Worm (Caenorhabditis elegans): ENCODE data around the gene C45B11.5.

The C45B11.5 gene

DNA sequence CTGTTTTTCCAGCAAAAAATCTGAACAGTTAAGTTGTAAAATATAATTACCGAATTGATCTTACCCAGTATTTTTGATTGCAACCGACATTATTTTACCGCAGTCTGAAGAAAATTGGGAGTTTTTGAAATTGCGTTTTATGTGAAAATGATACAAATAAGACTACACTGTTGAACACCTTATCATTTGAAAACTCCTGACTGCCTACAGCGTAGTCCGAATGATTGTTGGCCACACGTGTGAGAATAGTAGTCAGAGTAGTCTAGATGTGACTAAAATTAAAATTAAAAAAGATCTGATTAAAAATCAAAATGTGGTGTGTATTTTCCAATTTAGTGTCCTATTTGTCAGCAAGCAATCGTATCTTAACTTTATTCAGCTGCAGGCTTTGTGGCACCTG is 5.1 kb downstream of the C45B11.5 start, which contains the start of gene dhs-18:
dhs-18 (minus strand) TSS at position 104 of the 400 bp plus-strand sequence.
- TF ChIP-seq hnd-1 (tag; optimal IDR thresholded peaks at IDR 0.05), result no peak
- TF ChIP-seq aly-1 (tag; optimal IDR thresholded peaks at IDR 0.05), result no peak
- TF ChIP-seq flt-1 (GFP tag; IDR thresholded peaks at IDR 0.05), result no peak
- no peak for TF ChIP-seq ceh-13 (GFP tag; optimal IDR thresholded peaks at IDR 0.05)
- no peak for TF ChIP-seq scrt-1 (GFP tag; IDR thresholded peaks at IDR 0.05)
- TF ChIP-seq B0310.2 (tag; optimal IDR thresholded peaks at IDR 0.05), result no peak
- TF ChIP-seq hmg-4 (GFP tag; optimal IDR thresholded peaks at IDR 0.05), result no peak
- TF ChIP-seq tra-4 (tag; optimal IDR thresholded peaks at IDR 0.05), result no peak
- TF ChIP-seq tbx-11 (GFP tag; IDR thresholded peaks at IDR 0.05), result no peak
- no peak for TF ChIP-seq ceh-36 (tag; optimal IDR thresholded peaks at IDR 0.05)
- no peak for TF ChIP-seq F13C5.2 (tag; optimal IDR thresholded peaks at IDR 0.05)
- TF ChIP-seq ets-7 (tag; optimal IDR thresholded peaks at IDR 0.05), result no peak
- TF ChIP-seq ama-1 (optimal IDR thresholded peaks at IDR 0.05), result no peak
- TF ChIP-seq pes-1 (GFP tag; IDR thresholded peaks at IDR 0.05), result no peak
- no peak for TF ChIP-seq tbx-37 (GFP tag; conservative IDR thresholded peaks at IDR 0.05)
- TF ChIP-seq hmbx-1 (tag; optimal IDR thresholded peaks at IDR 0.05), result no peak
- TF ChIP-seq sea-1 (GFP tag; conservative IDR thresholded peaks at IDR 0.05), result no peak

DNA sequence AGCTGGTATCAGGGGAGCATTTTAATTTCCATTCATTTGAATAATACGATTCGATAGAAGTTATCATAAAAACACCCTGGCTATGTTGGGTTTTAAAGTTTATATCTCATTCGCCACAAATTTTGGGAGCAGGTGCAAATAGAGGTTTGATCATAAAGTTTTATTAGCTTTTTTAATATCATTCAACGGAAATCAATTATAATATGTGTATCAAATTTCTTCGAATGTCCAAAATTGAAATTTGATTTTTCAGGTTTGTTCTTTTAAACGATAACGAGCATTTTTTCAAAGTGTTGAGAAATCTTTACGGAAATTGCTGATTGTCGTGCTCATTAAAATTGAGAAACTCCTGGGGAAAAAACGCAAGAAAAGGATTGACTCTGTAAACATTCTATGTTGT is 7.1 kb downstream of the C45B11.5 start, which contains the start of gene srh-74:
srh-74 (minus strand) TSS at position 101 of the 400 bp plus-strand sequence.
- TF ChIP-seq B0310.2 (tag; optimal IDR thresholded peaks at IDR 0.05) (no peak), aly-1 (tag; optimal IDR thresholded peaks at IDR 0.05) (no peak), tra-4 (tag; optimal IDR thresholded peaks at IDR 0.05) (no peak), ama-1 (optimal IDR thresholded peaks at IDR 0.05) (no peak), ceh-13 (GFP tag; optimal IDR thresholded peaks at IDR 0.05) (no peak), pes-1 (GFP tag; IDR thresholded peaks at IDR 0.05) (no peak)

DNA sequence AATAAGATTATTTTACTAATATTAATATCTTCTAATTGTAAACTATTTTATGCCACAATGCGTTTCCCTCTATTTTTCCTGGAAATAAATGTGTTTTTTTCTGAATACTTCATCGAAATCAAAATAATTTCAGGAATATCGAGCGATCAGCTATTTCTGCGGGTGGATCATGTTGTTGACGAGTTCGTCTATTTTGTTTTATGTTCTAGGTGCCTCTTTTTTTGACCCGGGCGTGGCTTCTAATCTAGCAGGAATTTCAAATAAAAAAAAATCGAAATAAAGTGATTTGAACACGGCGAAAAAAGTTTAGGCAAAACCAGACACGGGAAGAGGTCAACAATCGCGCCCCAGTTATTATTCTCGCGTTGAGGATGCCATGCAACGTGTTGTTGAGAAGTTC is 10.3 kb downstream of the C45B11.5 start, which contains the start of gene T04C12.33:
T04C12.33 (plus strand) TSS at position 301 of the 400 bp plus-strand sequence.
- TF ChIP-seq ceh-13 (GFP tag; optimal IDR thresholded peaks at IDR 0.05), result no peak
- no peak for TF ChIP-seq tbx-11 (GFP tag; IDR thresholded peaks at IDR 0.05)

DNA sequence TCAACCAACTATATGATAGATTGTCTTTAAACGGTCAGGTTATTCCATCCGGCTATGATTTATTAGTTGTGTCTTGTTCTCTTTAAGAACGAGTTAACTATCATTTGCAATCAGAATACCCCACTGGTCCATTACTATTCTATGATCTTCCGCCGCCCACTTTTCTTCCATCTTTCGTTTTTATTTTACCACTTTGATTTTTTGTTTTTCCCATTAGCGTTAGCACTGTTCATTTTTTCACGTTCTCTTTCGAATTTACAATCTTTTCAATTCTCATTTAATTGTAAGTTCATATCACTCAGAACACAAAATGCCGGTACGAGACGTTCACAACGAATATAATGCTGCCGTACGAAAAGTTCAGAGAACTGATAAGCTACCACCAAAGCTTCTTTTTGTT is 12.2 kb downstream of the C45B11.5 start, which contains the start of gene T04C12.7:
T04C12.7 (plus strand) TSS at position 301 of the 400 bp plus-strand sequence.
- no peak for TF ChIP-seq F13C5.2 (tag; optimal IDR thresholded peaks at IDR 0.05)
- no peak for TF ChIP-seq hnd-1 (tag; optimal IDR thresholded peaks at IDR 0.05)
- no peak for TF ChIP-seq scrt-1 (GFP tag; IDR thresholded peaks at IDR 0.05)
- TF ChIP-seq B0310.2 (tag; optimal IDR thresholded peaks at IDR 0.05), result no peak
- no peak for TF ChIP-seq pes-1 (GFP tag; IDR thresholded peaks at IDR 0.05)
- no peak for TF ChIP-seq ceh-13 (GFP tag; optimal IDR thresholded peaks at IDR 0.05)
- no peak for TF ChIP-seq tbx-37 (GFP tag; conservative IDR thresholded peaks at IDR 0.05)
- no peak for TF ChIP-seq ets-7 (tag; optimal IDR thresholded peaks at IDR 0.05)
- TF ChIP-seq flt-1 (GFP tag; IDR thresholded peaks at IDR 0.05), result no peak
- TF ChIP-seq tra-4 (tag; optimal IDR thresholded peaks at IDR 0.05), result no peak
- no peak for TF ChIP-seq aly-1 (tag; optimal IDR thresholded peaks at IDR 0.05)

- TF ChIP-seq tbx-37 (GFP tag; conservative IDR thresholded peaks at IDR 0.05) (no peak), scrt-1 (GFP tag; IDR thresholded peaks at IDR 0.05) (no peak), hmbx-1 (tag; optimal IDR thresholded peaks at IDR 0.05) (no peak), ama-1 (optimal IDR thresholded peaks at IDR 0.05) (no peak)
Measured at ce11 chrV:11056484-11056883, 14.9 kb downstream of the C45B11.5 start.

ce11 chrV:11057043-11057442 is 15.4 kb downstream of the C45B11.5 start, which contains the start of gene srh-75:
srh-75 (minus strand) TSS chrV:11057143.
- TF ChIP-seq flt-1 (GFP tag; IDR thresholded peaks at IDR 0.05) (no peak), hnd-1 (tag; optimal IDR thresholded peaks at IDR 0.05) (no peak), hmg-4 (GFP tag; optimal IDR thresholded peaks at IDR 0.05) (no peak), hmbx-1 (tag; optimal IDR thresholded peaks at IDR 0.05) (no peak), aly-1 (tag; optimal IDR thresholded peaks at IDR 0.05) (no peak)

DNA sequence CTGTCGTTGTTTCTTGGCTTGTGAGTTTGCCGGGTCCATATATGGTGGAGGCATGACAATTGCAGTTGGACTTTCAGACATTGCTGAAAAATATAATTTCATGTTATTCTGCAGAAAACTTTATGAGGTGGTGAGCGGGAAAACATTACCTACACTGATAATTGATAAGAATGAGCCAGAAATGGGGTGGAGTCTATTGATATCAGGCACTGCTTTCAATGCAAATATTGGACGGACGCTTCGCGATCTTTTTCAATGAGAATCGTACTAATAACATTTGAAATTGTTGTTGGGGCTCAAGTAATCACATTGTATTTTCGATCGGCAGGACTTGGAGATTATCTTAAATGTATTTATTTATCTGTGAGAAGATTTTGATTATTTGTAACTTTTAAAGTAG is 17.6 kb downstream of the C45B11.5 start, which contains the start of gene T04C12.1:
T04C12.1 (minus strand) TSS at position 90 of the 400 bp plus-strand sequence.
- no peak for TF ChIP-seq hmbx-1 (tag; optimal IDR thresholded peaks at IDR 0.05)
- no peak for TF ChIP-seq ama-1 (optimal IDR thresholded peaks at IDR 0.05)
- no peak for TF ChIP-seq F13C5.2 (tag; optimal IDR thresholded peaks at IDR 0.05)
- no peak for TF ChIP-seq B0310.2 (tag; optimal IDR thresholded peaks at IDR 0.05)
- TF ChIP-seq flt-1 (GFP tag; IDR thresholded peaks at IDR 0.05), result no peak
- TF ChIP-seq pes-1 (GFP tag; IDR thresholded peaks at IDR 0.05), result no peak
- no peak for TF ChIP-seq ceh-13 (GFP tag; optimal IDR thresholded peaks at IDR 0.05)
- TF ChIP-seq sea-1 (GFP tag; conservative IDR thresholded peaks at IDR 0.05), result no peak
- no peak for TF ChIP-seq hnd-1 (tag; optimal IDR thresholded peaks at IDR 0.05)
- TF ChIP-seq ets-7 (tag; optimal IDR thresholded peaks at IDR 0.05), result no peak

DNA sequence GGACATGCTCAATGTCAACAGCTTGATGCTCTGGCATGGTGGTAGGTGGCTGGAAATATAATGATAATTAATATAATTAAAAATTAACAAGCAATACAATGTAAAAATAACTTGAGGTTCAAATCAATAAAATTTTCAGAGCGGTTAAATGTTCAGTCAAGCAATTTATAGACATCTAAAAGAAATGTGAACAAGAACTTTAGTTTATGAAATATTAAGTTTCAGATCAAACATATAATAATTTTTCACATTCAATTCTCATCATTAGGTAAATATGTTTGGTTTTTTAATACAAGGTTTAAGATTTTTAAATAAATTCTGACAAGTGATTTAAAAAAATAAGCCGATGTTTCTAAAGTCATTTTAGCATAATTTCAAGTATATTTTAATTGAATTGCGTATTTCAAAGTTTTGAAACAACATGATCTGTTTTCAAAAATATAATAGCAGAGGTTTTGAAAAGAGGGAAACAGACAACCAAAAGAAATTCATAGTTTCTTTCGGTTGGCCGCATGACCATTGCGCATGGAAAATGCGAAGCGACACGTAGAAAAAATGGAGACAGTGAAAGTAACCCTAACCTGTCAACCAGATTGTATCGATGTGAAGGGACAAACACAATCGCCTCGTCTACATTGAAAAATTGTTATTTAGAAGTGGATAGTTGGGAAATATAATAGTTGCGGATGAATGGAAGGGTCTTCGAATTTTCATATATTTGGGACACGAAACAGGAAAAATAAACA is 18.8 kb downstream of the C45B11.5 start, which contains the start of gene T04C12.11:
T04C12.11 (minus strand) TSS at position 51 of the 746 bp plus-strand sequence.
- TF ChIP-seq tbx-37 (GFP tag; conservative IDR thresholded peaks at IDR 0.05) (no peak), tra-4 (tag; optimal IDR thresholded peaks at IDR 0.05) (no peak), ceh-36 (tag; optimal IDR thresholded peaks at IDR 0.05) (no peak), B0310.2 (tag; optimal IDR thresholded peaks at IDR 0.05) (no peak), hmbx-1 (tag; optimal IDR thresholded peaks at IDR 0.05) (no peak), aly-1 (tag; optimal IDR thresholded peaks at IDR 0.05) (no peak), ets-7 (tag; optimal IDR thresholded peaks at IDR 0.05) (no peak), ama-1 (optimal IDR thresholded peaks at IDR 0.05) (no peak), flt-1 (GFP tag; IDR thresholded peaks at IDR 0.05) (no peak), scrt-1 (GFP tag; IDR thresholded peaks at IDR 0.05) (no peak), hnd-1 (tag; optimal IDR thresholded peaks at IDR 0.05) (no peak), sea-1 (GFP tag; conservative IDR thresholded peaks at IDR 0.05) (no peak), ceh-13 (GFP tag; optimal IDR thresholded peaks at IDR 0.05) (no peak), pes-1 (GFP tag; IDR thresholded peaks at IDR 0.05) (no peak), hmg-4 (GFP tag; optimal IDR thresholded peaks at IDR 0.05) (no peak)

Data from whole organism, early embryonic.